Worm (Caenorhabditis elegans): ENCODE measurements around the gene F58A4.1.

DNA sequence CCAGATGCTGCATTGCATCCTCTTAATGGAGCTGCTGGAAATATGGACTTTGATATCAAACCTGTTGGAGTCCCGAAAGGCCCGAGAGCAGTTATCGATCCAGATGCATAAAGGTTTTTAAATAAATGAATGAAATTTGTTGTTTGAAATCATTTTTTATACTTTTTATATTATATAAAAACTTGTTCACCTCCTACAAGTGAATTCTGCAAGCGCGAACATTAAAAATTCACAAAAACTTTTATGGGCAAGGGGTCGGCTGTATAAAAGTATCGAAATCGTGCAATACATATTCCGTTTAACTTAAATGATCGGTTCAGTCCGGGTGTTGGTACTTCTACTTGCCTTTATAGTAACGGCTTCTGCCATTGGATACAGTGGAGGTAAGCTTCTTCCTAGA is at the start of gene F58A4.1:
- TF ChIP-seq K11D2.4 (GFP tag; IDR thresholded peaks at IDR 0.05): no peak
- TF ChIP-seq somi-1 (GFP tag; optimal IDR thresholded peaks at IDR 0.05): no peak
- TF ChIP-seq mxl-1 (tag; optimal IDR thresholded peaks at IDR 0.05): no peak
- no peak for TF ChIP-seq hmg-1.2 (GFP tag; IDR thresholded peaks at IDR 0.05)
- no peak for TF ChIP-seq ztf-3 (GFP tag; optimal IDR thresholded peaks at IDR 0.05)
- TF ChIP-seq unc-62 (GFP tag; optimal IDR thresholded peaks at IDR 0.05): no peak
- TF ChIP-seq rpc-1 (optimal IDR thresholded peaks at IDR 0.05): no peak
- no peak for TF ChIP-seq rpc-1 (tag; optimal IDR thresholded peaks at IDR 0.05)
- TF ChIP-seq atf-7 (tag; optimal IDR thresholded peaks at IDR 0.05): no peak

Measured in whole organism, young adult.